Worm (Caenorhabditis elegans) whole organism, L1 larva: ENCODE results near the gene madf-9.

Source experiments
- ama-1 ChIP-seq: fragments of 150-350 bp; optimal IDR thresholded peaks from 2 replicates; lab custom pipeline; 2014
- ces-1 ChIP-seq: fragments of 150-350 bp; optimal IDR thresholded peaks from 2 replicates; lab custom pipeline; 2014; ENCODE audit warnings: missing biosample characterization, missing genetic modification reagents, missing genetic modification characterization
- dpl-1 ChIP-seq, 3 experiments: fragments of 150-350 bp in 2 of 3; sonication (generic microtip) in 1 of 3; optimal IDR thresholded peaks; 2 replicates each; lab custom pipeline; 2014 to 2017; ENCODE audit warnings: missing biosample characterization in 3 of 3, missing genetic modification characterization in 3 of 3, missing genetic modification reagents in 3 of 3
- mab-9 ChIP-seq: fragments of 200-800 bp; sonication (Bioruptor generic); IDR thresholded peaks from 2 replicates; pipeline ENCODE4 v1.3.6; 2022; ENCODE audit warnings: missing genetic modification reagents, missing genetic modification characterization, missing compliant biosample characterization
- skn-1 ChIP-seq: fragments of 150-350 bp; optimal IDR thresholded peaks from 2 replicates; lab custom pipeline; 2014; ENCODE audit warnings: missing biosample characterization, missing genetic modification characterization
- unc-86 ChIP-seq: sonication (generic microtip); optimal IDR thresholded peaks from 2 replicates; lab custom pipeline; 2016; ENCODE audit warnings: missing genetic modification characterization, missing compliant biosample characterization
- xbp-1 ChIP-seq: sonication (generic microtip); optimal IDR thresholded peaks from 2 replicates; lab custom pipeline; 2016; ENCODE audit warnings: missing genetic modification characterization, missing compliant biosample characterization

ce11 chrIV:3681763-3682162 lies 44.9 kb downstream of the madf-9 start:
- TF ChIP-seq ces-1, result no peak
- TF ChIP-seq ama-1 (lab: Kevin White, UChicago), result no peak
- TF ChIP-seq mab-9 (GFP tag; lab: Robert Waterston, UW), result no peak
- no peak for TF ChIP-seq skn-1
- no peak for TF ChIP-seq dpl-1 (GFP tag; optimal IDR thresholded peaks at IDR 0.05; lab: Kevin White, UChicago)
- TF ChIP-seq unc-86 (tag; lab: Kevin White, UChicago), result no peak
- no peak for TF ChIP-seq xbp-1 (tag; lab: Kevin White, UChicago)
